Worm (Caenorhabditis elegans): Measurements from ENCODE around the gene algn-14.
A peak's percentile ranks its signal among the peaks of the same experiment; 100 is the strongest.

algn-14 gene

DNA sequence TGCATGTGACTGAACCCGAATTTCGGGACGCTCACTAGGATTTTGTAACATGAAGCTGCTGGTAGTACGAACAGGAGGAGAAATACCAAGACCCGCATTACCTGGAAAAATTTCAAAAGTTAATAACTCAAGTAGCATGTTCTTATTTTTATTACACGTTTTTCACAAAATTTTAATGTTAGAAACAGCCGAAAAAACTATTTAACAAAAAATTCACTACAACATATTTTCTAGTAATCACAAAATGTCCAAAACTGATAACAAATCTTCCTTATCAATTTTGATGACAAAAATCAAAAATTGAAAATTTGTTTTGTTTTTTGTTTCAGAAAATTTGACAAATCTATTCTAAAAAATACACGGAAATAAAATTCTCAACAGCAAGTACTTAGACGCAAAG, 52.2 kb downstream of the algn-14 start, which contains the start of gene ugt-45:
Gene ugt-45 (minus strand): TSS at position 101 of the 400 bp plus-strand sequence.
- peak; percentile 76 for TF ChIP-seq nhr-28 (tag; optimal IDR thresholded peaks at IDR 0.05)
- no peak for TF ChIP-seq set-16 (GFP tag; IDR thresholded peaks at IDR 0.05)

All from whole organism, L4 larva.